Fruit fly (Drosophila melanogaster) whole organism, embryonic: ENCODE measurements around the gene Iyd.

Source experiments
- Asciz ChIP-seq: fragments of 200-800 bp; sonication (Bioruptor generic); optimal IDR thresholded peaks from 2 replicates; lab custom pipeline; 2017; ENCODE audit warnings: missing biosample characterization, mild to moderate bottlenecking, missing genetic modification characterization, missing genetic modification reagents
- Atf3 ChIP-seq: fragments of 200-800 bp; sonication (Bioruptor generic); optimal IDR thresholded peaks from 3 replicates; lab custom pipeline; 2016; ENCODE audit warnings: missing biosample characterization, missing genetic modification characterization
- C15 ChIP-seq: fragments of 200-800 bp; sonication (Bioruptor generic); IDR thresholded peaks from 3 replicates; pipeline ENCODE4 v1.3.6; 2022; ENCODE audit warnings: missing biosample characterization, missing genetic modification characterization
- CG10565 ChIP-seq: fragments of 200-800 bp; sonication (Bioruptor generic); optimal IDR thresholded peaks from 3 replicates; lab custom pipeline; 2016; ENCODE audit warnings: missing biosample characterization, mild to moderate bottlenecking, missing genetic modification characterization
- CG13424 ChIP-seq: fragments of 200-800 bp; sonication (Bioruptor generic); optimal IDR thresholded peaks from 2 replicates; lab custom pipeline; 2019; ENCODE audit warnings: missing biosample characterization, mild to moderate bottlenecking, missing genetic modification characterization, moderate library complexity
- CG14014 ChIP-seq: fragments of 200-800 bp; sonication (Bioruptor generic); IDR thresholded peaks from 2 replicates; pipeline ENCODE4 v1.3.6; 2022; ENCODE audit warnings: missing biosample characterization, missing genetic modification characterization
- CG14441 ChIP-seq: fragments of 200-800 bp; sonication (Bioruptor generic); IDR thresholded peaks from 2 replicates; pipeline ENCODE4 v1.3.6; 2022; ENCODE audit warnings: missing biosample characterization, missing genetic modification characterization
- CG14710 ChIP-seq: fragments of 200-800 bp; sonication (Bioruptor generic); optimal IDR thresholded peaks from 3 replicates; lab custom pipeline; 2019; ENCODE audit warnings: missing biosample characterization, mild to moderate bottlenecking, missing genetic modification characterization, moderate library complexity
- CG15514 ChIP-seq: fragments of 200-800 bp; sonication (Bioruptor generic); optimal IDR thresholded peaks from 3 replicates; lab custom pipeline; 2017; ENCODE audit warnings: missing biosample characterization, missing genetic modification characterization, mild to moderate bottlenecking, moderate library complexity, missing genetic modification reagents
- CG17912 ChIP-seq: fragments of 200-800 bp; sonication (Bioruptor generic); optimal IDR thresholded peaks from 2 replicates; lab custom pipeline; 2018; ENCODE audit warnings: missing biosample characterization, mild to moderate bottlenecking, missing genetic modification characterization
- CG2120 ChIP-seq: fragments of 200-800 bp; sonication (Bioruptor generic); optimal IDR thresholded peaks from 3 replicates; lab custom pipeline; 2016; ENCODE audit warnings: missing biosample characterization, missing genetic modification characterization
- CG34422 ChIP-seq: fragments of 200-800 bp; sonication (Bioruptor generic); IDR thresholded peaks from 3 replicates; pipeline ENCODE4 v1.3.6; 2022; ENCODE audit warnings: missing biosample characterization, missing genetic modification characterization
- CG3726 ChIP-seq: fragments of 200-800 bp; sonication (Bioruptor generic); IDR thresholded peaks from 3 replicates; pipeline ENCODE4, ENCODE4 v1.3.6; 2022; ENCODE audit warnings: missing biosample characterization, missing genetic modification characterization
- CG4730 ChIP-seq: fragments of 200-800 bp; sonication (Bioruptor generic); IDR thresholded peaks from 2 replicates; pipeline ENCODE4 v1.3.6; 2022; ENCODE audit warnings: missing biosample characterization, missing genetic modification characterization
- CG6791 ChIP-seq: fragments of 200-800 bp; sonication (Bioruptor generic); IDR thresholded peaks from 3 replicates; pipeline ENCODE4 v1.3.6; 2022; ENCODE audit warnings: missing biosample characterization, missing genetic modification characterization; ENCODE audit not compliant: partially characterized antibody
- CG8359 ChIP-seq: fragments of 200-800 bp; sonication (Bioruptor generic); optimal IDR thresholded peaks from 2 replicates; lab custom pipeline; 2017; ENCODE audit warnings: missing biosample characterization, mild to moderate bottlenecking, missing genetic modification characterization, borderline replicate concordance
- CG8478 ChIP-seq: fragments of >200 bp; optimal IDR thresholded peaks from 2 replicates; lab custom pipeline; 2018
- CG8765 ChIP-seq: fragments of 200-800 bp; sonication (Bioruptor generic); IDR thresholded peaks from 2 replicates; pipeline ENCODE4 v1.3.6; 2022; ENCODE audit warnings: missing biosample characterization, missing genetic modification characterization
- CG9727 ChIP-seq: fragments of 200-800 bp; sonication (Bioruptor generic); optimal IDR thresholded peaks from 3 replicates; lab custom pipeline; 2017; ENCODE audit warnings: missing biosample characterization, mild to moderate bottlenecking, missing genetic modification characterization
- CG9876 ChIP-seq: fragments of 200-800 bp; sonication (Bioruptor generic); optimal IDR thresholded peaks from 2 replicates; lab custom pipeline; 2016; ENCODE audit warnings: missing biosample characterization, missing genetic modification characterization
- CG9932 ChIP-seq: fragments of 200-800 bp; sonication (Bioruptor generic); IDR thresholded peaks from 2 replicates; pipeline ENCODE4 v1.3.6; 2022; ENCODE audit warnings: missing biosample characterization, missing genetic modification characterization
- Camta ChIP-seq: fragments of 200-800 bp; sonication (Bioruptor generic); optimal IDR thresholded peaks from 2 replicates; lab custom pipeline; 2016; ENCODE audit warnings: missing biosample characterization, missing genetic modification characterization
- CrebB ChIP-seq: fragments of 200-800 bp; sonication (Bioruptor generic); optimal IDR thresholded peaks from 3 replicates; lab custom pipeline; 2018; ENCODE audit warnings: missing biosample characterization, mild to moderate bottlenecking, missing genetic modification characterization
- D ChIP-seq, 2 experiments: fragments of 200-800 bp in 1 of 2; fragments of >200 bp in 1 of 2; sonication (Bioruptor generic) in 1 of 2; optimal IDR thresholded peaks; 2 replicates in 1 of 2; 3 replicates in 1 of 2; lab custom pipeline; 2017; ENCODE audit warnings: mild to moderate bottlenecking in 1 of 2, missing biosample characterization in 1 of 2, missing genetic modification characterization in 1 of 2, missing genetic modification reagents in 1 of 2
- Dfd ChIP-seq, 2 experiments: fragments of >200 bp; optimal IDR thresholded peaks; 2 replicates each; lab custom pipeline; 2017; ENCODE audit warnings: missing biosample characterization in 2 of 2, missing genetic modification characterization in 2 of 2
- Dp ChIP-seq: fragments of 200-800 bp; sonication (Bioruptor generic); optimal IDR thresholded peaks from 2 replicates; lab custom pipeline; 2018; ENCODE audit warnings: missing biosample characterization, mild to moderate bottlenecking, missing genetic modification characterization, moderate library complexity
- NC2β ChIP-seq: fragments of 200-800 bp; sonication (Bioruptor generic); optimal IDR thresholded peaks from 2 replicates; lab custom pipeline; 2016; ENCODE audit warnings: missing biosample characterization, missing genetic modification characterization
- NK7.1 ChIP-seq: fragments of 200-800 bp; sonication (Bioruptor generic); optimal IDR thresholded peaks from 3 replicates; lab custom pipeline; 2016; ENCODE audit warnings: missing biosample characterization, missing genetic modification characterization
- Ptx1 ChIP-seq: fragments of 200-800 bp; sonication (Bioruptor generic); IDR thresholded peaks from 2 replicates; pipeline ENCODE4 v1.3.6; 2022; ENCODE audit warnings: missing biosample characterization, missing genetic modification characterization
- Stat92E ChIP-seq, 3 experiments: fragments of >200 bp in 2 of 3; fragments of 200-800 bp in 1 of 3; sonication (Bioruptor generic) in 1 of 3; optimal IDR thresholded peaks; 2 replicates each; lab custom pipeline; 2017 to 2019; ENCODE audit warnings: missing biosample characterization in 3 of 3, missing genetic modification characterization in 3 of 3, mild to moderate bottlenecking in 1 of 3, moderate library complexity in 1 of 3
- TFAM ChIP-seq: fragments of 200-800 bp; sonication (Bioruptor generic); optimal IDR thresholded peaks from 2 replicates; lab custom pipeline; 2017; ENCODE audit warnings: missing biosample characterization, missing genetic modification characterization, inconsistent platforms
- abd-A ChIP-seq: fragments of 200-800 bp; sonication (Bioruptor generic); optimal IDR thresholded peaks from 3 replicates; lab custom pipeline; 2019; ENCODE audit warnings: missing biosample characterization, mild to moderate bottlenecking, missing genetic modification characterization, moderate library complexity
- aop ChIP-seq: fragments of 200-800 bp; sonication (Bioruptor generic); IDR thresholded peaks from 2 replicates; pipeline ENCODE4 v1.3.6; 2022; ENCODE audit warnings: missing biosample characterization, missing genetic modification characterization
- ase ChIP-seq: fragments of 200-800 bp; sonication (Bioruptor generic); IDR thresholded peaks from 3 replicates; pipeline ENCODE4 v1.3.6; 2022; ENCODE audit warnings: missing biosample characterization, missing genetic modification characterization
- br ChIP-seq: fragments of >200 bp; optimal IDR thresholded peaks from 2 replicates; lab custom pipeline; 2017
- chinmo ChIP-seq: fragments of 200-800 bp; sonication (Bioruptor generic); IDR thresholded peaks from 4 replicates; pipeline ENCODE4 v1.3.6; 2022; ENCODE audit warnings: missing biosample characterization, missing genetic modification characterization; ENCODE audit not compliant: partially characterized antibody
- corto ChIP-seq: fragments of 200-800 bp; sonication (Bioruptor generic); optimal IDR thresholded peaks from 2 replicates; lab custom pipeline; 2016; ENCODE audit warnings: missing biosample characterization, mild to moderate bottlenecking, missing genetic modification characterization, moderate library complexity
- croc ChIP-seq: fragments of 200-800 bp; sonication (Bioruptor generic); conservative IDR thresholded peaks from 3 replicates; pipeline ENCODE4 v1.3.6; 2022; ENCODE audit warnings: missing biosample characterization, missing genetic modification characterization
- disco-r ChIP-seq: fragments of 200-800 bp; sonication (Bioruptor generic); optimal IDR thresholded peaks from 2 replicates; lab custom pipeline; 2016; ENCODE audit warnings: missing biosample characterization, missing genetic modification characterization
- emc ChIP-seq: fragments of 200-800 bp; sonication (Bioruptor generic); optimal IDR thresholded peaks from 2 replicates; lab custom pipeline; 2016; ENCODE audit warnings: missing biosample characterization, missing genetic modification characterization
- esg ChIP-seq: fragments of 200-800 bp; sonication (Bioruptor generic); conservative IDR thresholded peaks from 2 replicates; pipeline ENCODE4 v1.3.6; 2022; ENCODE audit warnings: missing biosample characterization, missing genetic modification characterization
- gsb ChIP-seq: fragments of 200-800 bp; sonication (Bioruptor generic); IDR thresholded peaks from 2 replicates; pipeline ENCODE4 v1.3.6; 2022; ENCODE audit warnings: missing biosample characterization, missing genetic modification characterization
- hb ChIP-seq: fragments of 200-800 bp; sonication (Bioruptor generic); IDR thresholded peaks from 3 replicates; pipeline ENCODE4 v1.3.6; 2022; ENCODE audit warnings: missing biosample characterization, missing genetic modification characterization; ENCODE audit not compliant: partially characterized antibody
- kah ChIP-seq: fragments of 200-800 bp; sonication (Bioruptor generic); optimal IDR thresholded peaks from 2 replicates; lab custom pipeline; 2018; ENCODE audit warnings: missing biosample characterization, mild to moderate bottlenecking, missing genetic modification characterization
- maf-S ChIP-seq: fragments of 200-800 bp; sonication (Bioruptor generic); optimal IDR thresholded peaks from 2 replicates; lab custom pipeline; 2016; ENCODE audit warnings: missing biosample characterization, missing genetic modification characterization
- mirr ChIP-seq: fragments of 200-800 bp; sonication (Bioruptor generic); optimal IDR thresholded peaks from 3 replicates; lab custom pipeline; 2018; ENCODE audit warnings: missing biosample characterization, mild to moderate bottlenecking, missing genetic modification characterization
- pb ChIP-seq: fragments of 200-800 bp; sonication (Bioruptor generic); optimal IDR thresholded peaks from 3 replicates; lab custom pipeline; 2016; ENCODE audit warnings: missing biosample characterization, missing genetic modification characterization
- salm ChIP-seq: fragments of 200-800 bp; sonication (Bioruptor generic); optimal IDR thresholded peaks from 2 replicates; lab custom pipeline; 2018; ENCODE audit warnings: missing biosample characterization, mild to moderate bottlenecking, missing genetic modification characterization
- slbo ChIP-seq: fragments of 200-800 bp; sonication (Bioruptor generic); IDR thresholded peaks from 2 replicates; pipeline ENCODE4 v1.3.6; 2022; ENCODE audit warnings: missing biosample characterization, missing genetic modification characterization
- sob ChIP-seq: fragments of 200-800 bp; sonication (Bioruptor generic); IDR thresholded peaks from 2 replicates; pipeline ENCODE4 v1.3.6; 2022; ENCODE audit warnings: missing biosample characterization, missing genetic modification characterization
- wek ChIP-seq: fragments of 200-800 bp; sonication (Bioruptor generic); optimal IDR thresholded peaks from 3 replicates; lab custom pipeline; 2018; ENCODE audit warnings: missing biosample characterization, mild to moderate bottlenecking, missing genetic modification characterization, moderate library complexity

Gene Iyd

dm6 chr3L:11119901-11120418 lies 23.9 kb upstream of the Iyd start (continued):
- no peak for TF ChIP-seq Dfd (GFP tag; optimal IDR thresholded peaks at IDR 0.05; lab: Kevin White, UChicago)
- no peak for TF ChIP-seq croc (GFP tag; lab: Robert Waterston, UW)
- TF ChIP-seq NC2β, result no peak
- TF ChIP-seq CG14441 (GFP tag; lab: Robert Waterston, UW), result no peak
- TF ChIP-seq CG13424, result peak; percentile 38
- TF ChIP-seq abd-A, result peak; percentile 96
- TF ChIP-seq hb (GFP tag; lab: Robert Waterston, UW), result no peak
- TF ChIP-seq D (optimal IDR thresholded peaks at IDR 0.05; lab: Kevin White, UChicago), result peak; percentile 27
- TF ChIP-seq D (GFP tag; optimal IDR thresholded peaks at IDR 0.05; lab: Kevin White, UChicago), result no peak
- TF ChIP-seq CG14014 (GFP tag; lab: Robert Waterston, UW), result no peak
- TF ChIP-seq CG8359 (GFP tag; lab: Kevin White, UChicago), result no peak
- TF ChIP-seq CG8765 (GFP tag; lab: Robert Waterston, UW), result no peak
- TF ChIP-seq Atf3 (GFP tag; lab: Kevin White, UChicago), result no peak
- TF ChIP-seq CG34422, result peak; percentile 58; the same call in 1 of the 3 replicates
- TF ChIP-seq emc, result no peak
- peak; percentile 40 for TF ChIP-seq slbo
- peak; percentile 20 for TF ChIP-seq CG15514 (GFP tag; lab: Kevin White, UChicago)
- peak; percentile 33; the same call in 1 of the 4 replicates for TF ChIP-seq chinmo (GFP tag; lab: Robert Waterston, UW)
- TF ChIP-seq CG9727, result peak; percentile 12
- TF ChIP-seq disco-r, result no peak
- TF ChIP-seq CG8478, result peak; percentile 88
- TF ChIP-seq salm (tag; lab: Kevin White, UChicago), result no peak
- no peak for TF ChIP-seq CG3726
- TF ChIP-seq ase (GFP tag; lab: Robert Waterston, UW), result no peak
- peak; percentile 47 for TF ChIP-seq CrebB (tag; lab: Kevin White, UChicago)
- 0 out of 2 replicates have a peak, but pooled peaks have one; percentile 6 for TF ChIP-seq CG9932 (GFP tag; lab: Robert Waterston, UW)
- TF ChIP-seq CG4730 (GFP tag; lab: Robert Waterston, UW), result no peak
- TF ChIP-seq wek (GFP tag; lab: Kevin White, UChicago), result peak; percentile 64
- TF ChIP-seq Asciz (GFP tag; lab: Kevin White, UChicago), result peak; percentile 20
- TF ChIP-seq Stat92E (GFP tag; optimal IDR thresholded peaks at IDR 0.05; lab: Kevin White, UChicago), result peak in 1 of 3 experiments; percentile 90
- TF ChIP-seq Ptx1 (GFP tag; lab: Robert Waterston, UW), result no peak
- peak; percentile 60 for TF ChIP-seq kah (GFP tag; lab: Kevin White, UChicago)
- no peak for TF ChIP-seq br
- no peak for TF ChIP-seq Dp (GFP tag; lab: Kevin White, UChicago)
- peak; percentile 5 for TF ChIP-seq CG17912 (GFP tag; lab: Kevin White, UChicago)
- TF ChIP-seq esg (GFP tag; lab: Robert Waterston, UW), result no peak
- no peak for TF ChIP-seq pb
- TF ChIP-seq maf-S (GFP tag; lab: Kevin White, UChicago), result no peak
- no peak for TF ChIP-seq CG14710 (tag; lab: Kevin White, UChicago)
- TF ChIP-seq Camta, result no peak
- TF ChIP-seq TFAM (GFP tag; lab: Kevin White, UChicago), result no peak
- no peak for TF ChIP-seq CG6791 (GFP tag; lab: Robert Waterston, UW)
- peak; percentile 63 for TF ChIP-seq corto
- TF ChIP-seq CG9876 (GFP tag; lab: Kevin White, UChicago), result no peak
- TF ChIP-seq NK7.1 (GFP tag; lab: Kevin White, UChicago), result no peak
- no peak for TF ChIP-seq CG10565 (GFP tag; lab: Kevin White, UChicago)
- no peak for TF ChIP-seq C15 (GFP tag; lab: Robert Waterston, UW)
- TF ChIP-seq aop, result no peak
- no peak for TF ChIP-seq gsb (GFP tag; lab: Robert Waterston, UW)
- TF ChIP-seq CG2120 (GFP tag; lab: Kevin White, UChicago), result no peak
- TF ChIP-seq mirr, result peak; percentile 91
- TF ChIP-seq sob (GFP tag; lab: Robert Waterston, UW), result peak; percentile 48
